Worm (Caenorhabditis elegans) whole organism, L2 larva: ENCODE measurements around the gene ZC477.7.
A peak's percentile ranks its signal among the peaks of the same experiment; 100 is the strongest.

Source experiments
- C34F6.9 ChIP-seq: fragments of 150-350 bp; optimal IDR thresholded peaks from 2 replicates; lab custom pipeline; 2014; ENCODE audit warnings: missing biosample characterization, missing genetic modification characterization
- F13H6.1 ChIP-seq: sonication (generic microtip); optimal IDR thresholded peaks from 2 replicates; lab custom pipeline; 2016; ENCODE audit warnings: missing genetic modification characterization, missing compliant biosample characterization
- R02D3.7 ChIP-seq: fragments of 150-350 bp; optimal IDR thresholded peaks from 2 replicates; lab custom pipeline; 2014; ENCODE audit warnings: missing biosample characterization, missing genetic modification characterization
- Y55F3AM.14 ChIP-seq: fragments of 200-800 bp; sonication (Bioruptor generic); optimal IDR thresholded peaks from 2 replicates; lab custom pipeline; 2018; ENCODE audit warnings: mild to moderate bottlenecking, missing genetic modification characterization, missing compliant biosample characterization
- ZK546.5 ChIP-seq: sonication (generic microtip); optimal IDR thresholded peaks from 2 replicates; lab custom pipeline; 2017; ENCODE audit warnings: missing biosample characterization, missing genetic modification characterization
- alr-1 ChIP-seq: fragments of 150-350 bp; optimal IDR thresholded peaks from 2 replicates; lab custom pipeline; 2014; ENCODE audit warnings: missing biosample characterization, missing genetic modification characterization
- ama-1 ChIP-seq: fragments of 150-350 bp; optimal IDR thresholded peaks from 2 replicates; lab custom pipeline; 2018; ENCODE audit warnings: inconsistent platforms
- blmp-1 ChIP-seq: sonication (generic microtip); optimal IDR thresholded peaks from 2 replicates; lab custom pipeline; 2017; ENCODE audit warnings: missing genetic modification characterization, mild to moderate bottlenecking, missing compliant biosample characterization, antibody characterized with exemption, moderate library complexity; ENCODE audit not compliant: insufficient read depth
- ceh-16 ChIP-seq: fragments of 150-350 bp; optimal IDR thresholded peaks from 2 replicates; lab custom pipeline; 2014; ENCODE audit warnings: missing biosample characterization, missing genetic modification characterization
- ceh-82 ChIP-seq: fragments of 150-350 bp; optimal IDR thresholded peaks from 2 replicates; lab custom pipeline; 2014; ENCODE audit warnings: missing biosample characterization, missing genetic modification characterization
- crh-2 ChIP-seq: sonication (generic microtip); optimal IDR thresholded peaks from 2 replicates; lab custom pipeline; 2017; ENCODE audit warnings: missing biosample characterization, missing genetic modification characterization
- egl-27 ChIP-seq: sonication (generic microtip); optimal IDR thresholded peaks from 3 replicates; lab custom pipeline; 2017; ENCODE audit warnings: missing biosample characterization, missing genetic modification reagents, missing genetic modification characterization
- elt-1 ChIP-seq: fragments of 150-350 bp; optimal IDR thresholded peaks from 2 replicates; lab custom pipeline; 2014; ENCODE audit warnings: missing biosample characterization, missing genetic modification characterization
- elt-3 ChIP-seq: sonication (generic microtip); optimal IDR thresholded peaks from 2 replicates; lab custom pipeline; 2017; ENCODE audit warnings: missing biosample characterization, missing genetic modification characterization
- fos-1 ChIP-seq: fragments of 150-350 bp; optimal IDR thresholded peaks from 2 replicates; lab custom pipeline; 2014; ENCODE audit warnings: missing biosample characterization, missing genetic modification characterization
- gmeb-1 ChIP-seq: fragments of 150-350 bp; optimal IDR thresholded peaks from 2 replicates; lab custom pipeline; 2014; ENCODE audit warnings: missing biosample characterization, missing genetic modification characterization
- lin-11 ChIP-seq: fragments of 150-350 bp; sonication (generic microtip); optimal IDR thresholded peaks from 2 replicates; lab custom pipeline; 2014; ENCODE audit warnings: missing biosample characterization, missing genetic modification characterization, inconsistent platforms, mixed read lengths
- lin-13 ChIP-seq: fragments of 150-350 bp; optimal IDR thresholded peaks from 2 replicates; lab custom pipeline; 2014; ENCODE audit warnings: missing biosample characterization, missing genetic modification reagents, missing genetic modification characterization
- lsy-2 ChIP-seq, 2 experiments: fragments of 150-350 bp in 1 of 2; sonication (generic microtip) in 1 of 2; optimal IDR thresholded peaks; 2 replicates each; lab custom pipeline; 2014 to 2017; ENCODE audit warnings: missing biosample characterization in 2 of 2, missing genetic modification characterization in 2 of 2
- mab-5 ChIP-seq: fragments of 150-350 bp; optimal IDR thresholded peaks from 2 replicates; lab custom pipeline; 2014; ENCODE audit warnings: missing biosample characterization, missing genetic modification characterization
- mdl-1 ChIP-seq, 2 experiments: fragments of 150-350 bp in 1 of 2; sonication (generic microtip) in 1 of 2; optimal IDR thresholded peaks; 2 replicates each; lab custom pipeline; 2017; ENCODE audit warnings: missing biosample characterization in 2 of 2, missing genetic modification characterization in 2 of 2
- nhr-10 ChIP-seq: sonication (generic microtip); optimal IDR thresholded peaks from 2 replicates; lab custom pipeline; 2017; ENCODE audit warnings: missing biosample characterization, missing genetic modification characterization
- nhr-11 ChIP-seq: fragments of 150-350 bp; optimal IDR thresholded peaks from 2 replicates; lab custom pipeline; 2014; ENCODE audit warnings: missing biosample characterization, missing genetic modification characterization
- nhr-12 ChIP-seq: fragments of 150-350 bp; optimal IDR thresholded peaks from 2 replicates; lab custom pipeline; 2014; ENCODE audit warnings: missing biosample characterization, missing genetic modification characterization
- nhr-129 ChIP-seq: fragments of 150-350 bp; optimal IDR thresholded peaks from 2 replicates; lab custom pipeline; 2014; ENCODE audit warnings: missing biosample characterization, missing genetic modification characterization
- nhr-21 ChIP-seq: fragments of 150-350 bp; optimal IDR thresholded peaks from 2 replicates; lab custom pipeline; 2014; ENCODE audit warnings: missing biosample characterization, missing genetic modification characterization
- nhr-23 ChIP-seq: fragments of 150-350 bp; optimal IDR thresholded peaks from 2 replicates; lab custom pipeline; 2014; ENCODE audit warnings: missing biosample characterization, missing genetic modification reagents, missing genetic modification characterization
- nhr-237 ChIP-seq: fragments of 150-350 bp; optimal IDR thresholded peaks from 2 replicates; lab custom pipeline; 2014; ENCODE audit warnings: missing biosample characterization, missing genetic modification characterization
- nhr-25 ChIP-seq: fragments of 150-350 bp; sonication (generic microtip); optimal IDR thresholded peaks from 3 replicates; lab custom pipeline; 2014; ENCODE audit warnings: missing biosample characterization, missing genetic modification characterization
- nhr-6 ChIP-seq: fragments of 150-350 bp; optimal IDR thresholded peaks from 2 replicates; lab custom pipeline; 2014; ENCODE audit warnings: missing biosample characterization, missing genetic modification characterization
- nhr-77 ChIP-seq: fragments of 150-350 bp; optimal IDR thresholded peaks from 2 replicates; lab custom pipeline; 2014; ENCODE audit warnings: missing biosample characterization, missing genetic modification characterization
- sem-4 ChIP-seq: fragments of 150-350 bp; optimal IDR thresholded peaks from 2 replicates; lab custom pipeline; 2014; ENCODE audit warnings: missing biosample characterization, missing genetic modification reagents, missing genetic modification characterization
- skn-1 ChIP-seq: sonication (generic microtip); optimal IDR thresholded peaks from 2 replicates; lab custom pipeline; 2017; ENCODE audit warnings: missing biosample characterization, missing genetic modification characterization
- sma-3 ChIP-seq: sonication (generic microtip); optimal IDR thresholded peaks from 2 replicates; lab custom pipeline; 2016; ENCODE audit warnings: missing genetic modification reagents, missing genetic modification characterization, missing compliant biosample characterization
- sma-9 ChIP-seq, 2 experiments: fragments of 150-350 bp in 1 of 2; sonication (generic microtip) in 1 of 2; optimal IDR thresholded peaks; 2 replicates each; lab custom pipeline; 2014 to 2016; ENCODE audit warnings: missing genetic modification characterization in 2 of 2, mild to moderate bottlenecking in 1 of 2, missing biosample characterization in 1 of 2, missing compliant biosample characterization in 1 of 2, missing genetic modification reagents in 1 of 2, moderate library complexity in 1 of 2
- snpc-4 ChIP-seq: fragments of 150-350 bp; optimal IDR thresholded peaks from 2 replicates; lab custom pipeline; 2014; ENCODE audit warnings: missing biosample characterization, missing genetic modification characterization
- unc-39 ChIP-seq: fragments of 150-350 bp; optimal IDR thresholded peaks from 2 replicates; lab custom pipeline; 2014; ENCODE audit warnings: missing biosample characterization, missing genetic modification characterization
- unc-55 ChIP-seq: fragments of 150-350 bp; sonication (generic microtip); optimal IDR thresholded peaks from 3 replicates; lab custom pipeline; 2014; ENCODE audit warnings: missing biosample characterization, missing genetic modification reagents, missing genetic modification characterization
- zag-1 ChIP-seq: fragments of 150-350 bp; optimal IDR thresholded peaks from 2 replicates; lab custom pipeline; 2014; ENCODE audit warnings: missing biosample characterization, missing genetic modification characterization
- ztf-1 ChIP-seq: fragments of 200-800 bp; sonication (Bioruptor generic); conservative IDR thresholded peaks from 2 replicates; pipeline ENCODE4 v1.3.6; 2022; ENCODE audit warnings: missing genetic modification characterization, missing compliant biosample characterization
- ztf-11 ChIP-seq: sonication (generic microtip); optimal IDR thresholded peaks from 2 replicates; lab custom pipeline; 2017; ENCODE audit warnings: missing biosample characterization, missing genetic modification characterization
- ztf-4 ChIP-seq: fragments of 150-350 bp; optimal IDR thresholded peaks from 2 replicates; lab custom pipeline; 2014; ENCODE audit warnings: missing biosample characterization, missing genetic modification characterization

The ZC477.7 gene

DNA sequence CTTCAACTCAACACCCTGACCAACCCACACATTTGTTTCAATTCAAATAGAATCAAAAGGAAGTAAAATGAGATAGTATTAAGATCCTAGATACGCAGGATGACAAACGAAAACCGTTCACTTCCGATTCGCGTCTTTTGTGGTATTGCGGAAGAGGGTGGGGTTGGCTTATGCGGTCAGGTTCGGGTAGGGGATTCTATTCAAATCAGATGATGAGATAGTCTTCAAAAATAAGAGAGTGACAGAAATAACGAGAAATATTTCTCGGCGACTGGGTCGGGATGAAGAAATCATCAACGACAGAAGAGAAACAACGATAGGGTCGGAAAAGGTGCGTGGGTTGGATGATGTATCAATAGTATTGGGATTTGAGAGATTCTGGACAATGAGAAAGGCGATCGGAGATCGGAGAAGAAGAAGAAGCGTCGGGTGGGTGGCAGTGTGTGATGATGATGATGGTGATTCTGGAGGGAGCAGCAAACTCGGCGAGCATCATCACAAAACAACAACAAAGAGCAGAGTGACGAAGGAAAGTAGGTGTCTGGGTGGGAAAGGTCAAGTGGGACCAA is 15.8 kb downstream of the ZC477.7 start (continued):
- TF ChIP-seq nhr-237 (tag; lab: Kevin White, UChicago) (no peak), snpc-4 (tag; lab: Kevin White, UChicago) (no peak)

DNA sequence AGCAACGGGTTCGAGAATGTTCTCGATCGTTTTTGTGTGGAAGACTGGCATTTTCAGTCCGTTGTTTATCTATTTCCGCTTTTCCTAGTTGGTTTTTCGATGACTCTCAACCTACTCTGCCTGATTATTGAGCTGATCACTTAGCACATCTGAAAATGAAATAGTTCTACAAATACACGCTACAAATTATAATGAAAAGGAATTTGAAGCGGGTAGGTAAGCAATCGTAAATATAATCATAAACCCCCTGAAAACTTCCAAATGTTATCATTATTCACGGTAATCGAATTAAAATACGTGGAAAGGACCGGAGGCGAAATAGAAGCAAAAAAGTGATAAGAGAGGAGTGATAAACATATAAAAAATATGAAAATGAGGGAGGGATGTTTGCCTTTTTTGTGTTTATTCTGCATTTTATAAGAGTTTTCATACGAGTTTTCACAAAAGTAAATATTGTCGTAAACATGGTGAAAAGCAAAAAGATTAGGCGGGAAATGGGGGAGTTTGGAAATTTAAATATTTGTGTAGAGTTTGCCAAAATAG is 17.0 kb downstream of the ZC477.7 start, which contains the start of gene deb-1:
Gene deb-1 (minus strand): TSS at position 51 of the 543 bp plus-strand sequence.
- TF ChIP-seq fos-1 (tag; lab: Kevin White, UChicago) (peak; percentile 44), crh-2 (tag; lab: Kevin White, UChicago) (peak; percentile 76), unc-39 (tag; lab: Kevin White, UChicago) (no peak)

DNA sequence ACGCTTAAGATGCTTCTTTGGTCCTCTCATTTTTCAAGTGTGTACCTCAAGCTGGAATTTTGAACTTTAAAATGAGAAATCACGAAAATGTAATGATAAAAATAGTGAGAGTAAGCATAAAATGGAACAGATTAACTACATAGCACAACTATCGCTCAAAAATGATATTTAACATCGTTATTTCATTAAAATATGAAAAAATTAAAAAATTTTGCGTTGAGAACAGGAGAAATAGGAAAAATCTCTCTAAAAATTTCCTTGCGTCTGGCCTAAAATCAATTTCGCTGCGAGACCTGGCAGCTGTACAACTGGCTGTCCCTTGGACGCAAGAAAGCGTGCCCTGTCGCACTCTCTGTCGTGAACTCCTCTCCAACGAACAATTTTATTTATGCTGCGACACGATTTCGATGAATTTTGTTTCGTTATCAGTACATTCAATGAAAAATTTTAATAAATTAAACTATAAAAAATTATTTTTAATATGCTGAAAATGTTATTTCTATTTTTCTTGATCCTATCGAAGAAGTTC is 26.6 kb downstream of the ZC477.7 start, which contains the start of gene rps-4:
Gene rps-4 (minus strand): TSS at position 51 of the 529 bp plus-strand sequence.
- TF ChIP-seq mdl-1 (tag; optimal IDR thresholded peaks at IDR 0.05; lab: Kevin White, UChicago) = peak in 1 of 2 experiments; percentile 49
- TF ChIP-seq lsy-2 (tag; optimal IDR thresholded peaks at IDR 0.05; lab: Kevin White, UChicago) = peak; percentile 78 to 95
- peak; percentile 43 for TF ChIP-seq blmp-1 (tag; lab: Kevin White, UChicago)
- peak; percentile 90 for TF ChIP-seq lin-13 (GFP tag; lab: Kevin White, UChicago)
- TF ChIP-seq egl-27 (tag; lab: Kevin White, UChicago) = peak; percentile 63
- peak; percentile 59 for TF ChIP-seq zag-1 (tag; lab: Kevin White, UChicago)
- no peak for TF ChIP-seq nhr-23 (tag; lab: Kevin White, UChicago)
- TF ChIP-seq nhr-21 (tag; lab: Kevin White, UChicago) = peak; percentile 82
- TF ChIP-seq sma-3 (GFP tag; lab: Kevin White, UChicago) = peak; percentile 88
- TF ChIP-seq elt-1 (tag; lab: Kevin White, UChicago) = no peak
- TF ChIP-seq skn-1 (tag; lab: Kevin White, UChicago) = peak; percentile 17
- TF ChIP-seq lin-11 = peak; percentile 87
- TF ChIP-seq ceh-16 (tag; lab: Kevin White, UChicago) = peak; percentile 16
- TF ChIP-seq R02D3.7 = peak; percentile 36
- TF ChIP-seq fos-1 (tag; lab: Kevin White, UChicago) = peak; percentile 85
- TF ChIP-seq nhr-12 (tag; lab: Kevin White, UChicago) = no peak
- peak; percentile 23 for TF ChIP-seq nhr-10 (tag; lab: Kevin White, UChicago)
- TF ChIP-seq nhr-6 (tag; lab: Kevin White, UChicago) = peak; percentile 66
- TF ChIP-seq snpc-4 (tag; lab: Kevin White, UChicago) = peak; percentile 78
- no peak for TF ChIP-seq ceh-82 (tag; lab: Kevin White, UChicago)
- TF ChIP-seq crh-2 (tag; lab: Kevin White, UChicago) = peak; percentile 92
- peak; percentile 75 for TF ChIP-seq sma-9 (GFP tag; optimal IDR thresholded peaks at IDR 0.05; lab: Kevin White, UChicago)
- no peak for TF ChIP-seq sma-9 (tag; optimal IDR thresholded peaks at IDR 0.05; lab: Kevin White, UChicago)
- TF ChIP-seq nhr-11 (tag; lab: Kevin White, UChicago) = no peak
- no peak for TF ChIP-seq Y55F3AM.14 (GFP tag; lab: Kevin White, UChicago)
- TF ChIP-seq nhr-77 = no peak
- peak; percentile 79 for TF ChIP-seq sem-4 (tag; lab: Kevin White, UChicago)
- TF ChIP-seq alr-1 (tag; lab: Kevin White, UChicago) = no peak
- peak; percentile 95 for TF ChIP-seq C34F6.9
- TF ChIP-seq F13H6.1 (tag; lab: Kevin White, UChicago) = peak; percentile 79
- peak; percentile 92 for TF ChIP-seq unc-55 (GFP tag; lab: Kevin White, UChicago)
- no peak for TF ChIP-seq elt-3
- no peak for TF ChIP-seq ztf-1 (GFP tag; lab: Robert Waterston, UW)
- peak; percentile 35 for TF ChIP-seq ZK546.5 (tag; lab: Kevin White, UChicago)
- TF ChIP-seq ztf-4 (tag; lab: Kevin White, UChicago) = peak; percentile 41
- TF ChIP-seq nhr-129 (tag; lab: Kevin White, UChicago) = peak; percentile 84
- TF ChIP-seq nhr-25 (tag; lab: Kevin White, UChicago) = peak; percentile 93
- TF ChIP-seq ama-1 (lab: Kevin White, UChicago) = peak; percentile 71
- peak; percentile 90 for TF ChIP-seq gmeb-1 (tag; lab: Kevin White, UChicago)
- TF ChIP-seq mab-5 (tag; lab: Kevin White, UChicago) = peak; percentile 79
- TF ChIP-seq ztf-11 (tag; lab: Kevin White, UChicago) = no peak
